Worm (Caenorhabditis elegans): ENCODE data around the gene B0410.3.
A peak's percentile ranks its signal among the peaks of the same experiment; 100 is the strongest.

Gene B0410.3

DNA sequence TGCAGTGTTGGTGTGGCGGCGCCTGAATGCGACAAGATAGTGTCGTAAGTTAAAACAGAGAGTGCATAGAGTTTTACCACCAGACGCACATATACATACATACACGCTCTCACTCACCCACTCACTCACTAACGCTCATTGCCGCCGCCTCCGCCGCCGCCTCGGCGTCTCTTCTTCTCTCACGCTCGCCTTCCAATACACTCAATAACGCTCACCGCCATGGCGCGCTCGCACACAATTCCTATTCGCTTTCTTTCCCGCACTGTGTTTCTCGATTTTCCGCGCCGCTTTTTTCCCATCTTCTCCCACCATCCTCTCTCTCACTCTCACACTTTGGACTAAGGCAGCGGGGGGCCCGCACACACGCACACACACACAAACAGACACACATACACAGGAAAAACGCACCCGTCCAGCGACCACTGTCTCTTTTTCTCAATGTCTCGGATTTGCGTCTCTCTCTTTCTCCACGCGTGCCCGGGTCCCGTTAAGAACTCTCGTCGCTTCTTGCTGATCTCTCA, 38.8 kb downstream of the B0410.3 start, which contains the start of gene kin-29:
kin-29 (minus strand) TSS at position 51 of the 521 bp plus-strand sequence.
- TF ChIP-seq ztf-23 (GFP tag; IDR thresholded peaks at IDR 0.05): no peak; the same call in 1 of the 2 replicates
- TF ChIP-seq flt-1 (GFP tag; IDR thresholded peaks at IDR 0.05): peak; percentile 43; the same call in 1 of the 2 replicates
- no peak for TF ChIP-seq klf-2 (GFP tag; conservative IDR thresholded peaks at IDR 0.05)
- no peak for TF ChIP-seq T22C8.4 (GFP tag; IDR thresholded peaks at IDR 0.05)
- TF ChIP-seq ref-1 (GFP tag; conservative IDR thresholded peaks at IDR 0.05): 0 out of 2 replicates have a peak, but pooled peaks have one; percentile 32
- peak; percentile 14; the same call in 1 of the 2 replicates for TF ChIP-seq tab-1 (GFP tag; IDR thresholded peaks at IDR 0.05)
- peak; percentile 73 for TF ChIP-seq cog-1 (tag; optimal IDR thresholded peaks at IDR 0.05)
- TF ChIP-seq ztf-29 (GFP tag; IDR thresholded peaks at IDR 0.05): peak; percentile 50
- TF ChIP-seq med-1 (GFP tag; optimal IDR thresholded peaks at IDR 0.05; ENCODE audit: insufficient read depth): no peak

- TF ChIP-seq med-1 (GFP tag; optimal IDR thresholded peaks at IDR 0.05; ENCODE audit: insufficient read depth) (no peak), tab-1 (GFP tag; IDR thresholded peaks at IDR 0.05) (no peak), cog-1 (tag; optimal IDR thresholded peaks at IDR 0.05) (no peak), ztf-23 (GFP tag; IDR thresholded peaks at IDR 0.05) (no peak), T22C8.4 (GFP tag; IDR thresholded peaks at IDR 0.05) (no peak), klf-2 (GFP tag; conservative IDR thresholded peaks at IDR 0.05) (no peak), ref-1 (GFP tag; conservative IDR thresholded peaks at IDR 0.05) (no peak)
These were observed 47.8 kb downstream of the B0410.3 start for ce11 chrX:2843508-2843907.

ce11 chrX:2841754-2842153, 49.5 kb downstream of the B0410.3 start:
- TF ChIP-seq tab-1 (GFP tag; IDR thresholded peaks at IDR 0.05): no peak
- TF ChIP-seq med-1 (GFP tag; optimal IDR thresholded peaks at IDR 0.05; ENCODE audit: insufficient read depth): no peak

All from whole organism, midembryonic.